Worm (Caenorhabditis elegans) whole organism, young adult: ENCODE measurements around the gene B0416.7.

Experiments
- B0019.2 ChIP-seq: fragments of 200-800 bp; sonication (Bioruptor generic); conservative IDR thresholded peaks from 2 replicates; pipeline ENCODE4 v1.3.6; 2022; ENCODE audit warnings: missing genetic modification reagents, missing genetic modification characterization, missing compliant biosample characterization
- C06A6.2 ChIP-seq: fragments of 200-800 bp; sonication (Bioruptor generic); conservative IDR thresholded peaks from 2 replicates; pipeline ENCODE4 v1.3.6; 2022; ENCODE audit warnings: missing genetic modification characterization, missing compliant biosample characterization
- F10E7.11 ChIP-seq: sonication (generic microtip); optimal IDR thresholded peaks from 2 replicates; lab custom pipeline; 2017; ENCODE audit warnings: mild to moderate bottlenecking, missing genetic modification characterization, moderate library complexity, missing compliant biosample characterization
- F55B11.4 ChIP-seq: sonication (generic microtip); optimal IDR thresholded peaks from 2 replicates; lab custom pipeline; 2016; ENCODE audit warnings: missing compliant biosample characterization, missing genetic modification characterization, borderline replicate concordance; ENCODE audit not compliant: insufficient read depth
- F57C9.4 ChIP-seq: sonication (generic microtip); optimal IDR thresholded peaks from 2 replicates; lab custom pipeline; 2017; ENCODE audit warnings: mild to moderate bottlenecking, missing genetic modification characterization, missing compliant biosample characterization
- K11D2.4 ChIP-seq: fragments of 200-800 bp; sonication (Bioruptor generic); IDR thresholded peaks from 2 replicates; pipeline ENCODE4 v1.3.6; 2022; ENCODE audit warnings: missing genetic modification reagents, missing genetic modification characterization, missing compliant biosample characterization
- T26A5.8 ChIP-seq: sonication (generic microtip); optimal IDR thresholded peaks from 2 replicates; lab custom pipeline; 2016; ENCODE audit warnings: missing genetic modification characterization, missing compliant biosample characterization
- Y56A3A.18 ChIP-seq: fragments of 200-800 bp; sonication (Bioruptor generic); IDR thresholded peaks from 2 replicates; pipeline ENCODE4 v1.3.6; 2022; ENCODE audit warnings: missing genetic modification reagents, missing genetic modification characterization, missing compliant biosample characterization
- Y67H2A.10 ChIP-seq: fragments of 200-800 bp; sonication (Bioruptor generic); conservative IDR thresholded peaks from 2 replicates; pipeline ENCODE4 v1.3.6; 2022; ENCODE audit warnings: missing genetic modification reagents, missing genetic modification characterization, missing compliant biosample characterization
- ZK185.1 ChIP-seq: sonication (generic microtip); optimal IDR thresholded peaks from 2 replicates; lab custom pipeline; 2016; ENCODE audit warnings: mild to moderate bottlenecking, missing genetic modification characterization, missing compliant biosample characterization; ENCODE audit not compliant: poor library complexity, severe bottlenecking
- ama-1 ChIP-seq, 3 experiments: fragments of 150-350 bp in 1 of 3; sonication (generic microtip) in 2 of 3; optimal IDR thresholded peaks; 2 replicates each; lab custom pipeline; 2014 to 2018; ENCODE audit warnings: missing biosample characterization in 2 of 3, missing genetic modification characterization in 2 of 3, missing genetic modification reagents in 2 of 3
- aptf-2 ChIP-seq: fragments of 200-800 bp; sonication (Bioruptor generic); conservative IDR thresholded peaks from 2 replicates; pipeline ENCODE4 v1.3.6; 2022; ENCODE audit warnings: missing genetic modification reagents, missing genetic modification characterization, missing compliant biosample characterization
- aptf-3 ChIP-seq: fragments of 200-800 bp; sonication (Bioruptor generic); IDR thresholded peaks from 2 replicates; pipeline ENCODE4 v1.3.6; 2022; ENCODE audit warnings: missing genetic modification characterization, missing compliant biosample characterization
- cebp-2 ChIP-seq: fragments of 200-800 bp; sonication (Bioruptor generic); IDR thresholded peaks from 2 replicates; pipeline ENCODE4 v1.3.6; 2022; ENCODE audit warnings: missing genetic modification characterization, missing compliant biosample characterization
- ceh-58 ChIP-seq: fragments of 200-800 bp; sonication (Bioruptor generic); IDR thresholded peaks from 2 replicates; pipeline ENCODE4 v1.3.6; 2022; ENCODE audit warnings: missing genetic modification characterization, missing compliant biosample characterization
- dpff-1 ChIP-seq: sonication (generic microtip); optimal IDR thresholded peaks from 2 replicates; lab custom pipeline; 2017; ENCODE audit warnings: mild to moderate bottlenecking, missing genetic modification characterization, missing compliant biosample characterization
- efl-1 ChIP-seq: fragments of 150-350 bp; optimal IDR thresholded peaks from 2 replicates; lab custom pipeline; 2014; ENCODE audit warnings: missing biosample characterization, missing genetic modification reagents, missing genetic modification characterization
- ekl-4 ChIP-seq: fragments of 200-800 bp; sonication (Bioruptor generic); IDR thresholded peaks from 2 replicates; pipeline ENCODE4 v1.3.6; 2022; ENCODE audit warnings: missing genetic modification reagents, missing genetic modification characterization, missing compliant biosample characterization
- gei-17 ChIP-seq: fragments of 200-800 bp; sonication (Bioruptor generic); optimal IDR thresholded peaks from 2 replicates; lab custom pipeline; 2018; ENCODE audit warnings: mild to moderate bottlenecking, missing genetic modification characterization, missing compliant biosample characterization
- hmg-1.2 ChIP-seq: fragments of 200-800 bp; sonication (Bioruptor generic); IDR thresholded peaks from 2 replicates; pipeline ENCODE4 v1.3.6; 2022; ENCODE audit warnings: missing genetic modification reagents, missing genetic modification characterization, missing compliant biosample characterization
- lag-1 ChIP-seq: fragments of 200-800 bp; sonication (Bioruptor generic); IDR thresholded peaks from 2 replicates; pipeline ENCODE4 v1.3.6; 2022; ENCODE audit warnings: missing genetic modification reagents, missing genetic modification characterization, missing compliant biosample characterization
- lsl-1 ChIP-seq: fragments of 200-800 bp; sonication (Bioruptor generic); optimal IDR thresholded peaks from 2 replicates; lab custom pipeline; 2018; ENCODE audit warnings: mild to moderate bottlenecking, missing genetic modification characterization, moderate library complexity, missing compliant biosample characterization
- lsy-27 ChIP-seq: sonication (generic microtip); optimal IDR thresholded peaks from 2 replicates; lab custom pipeline; 2017; ENCODE audit warnings: missing genetic modification characterization, mild to moderate bottlenecking, missing compliant biosample characterization, antibody characterized with exemption, missing genotype, borderline replicate concordance; ENCODE audit not compliant: insufficient read depth
- madf-10 ChIP-seq: sonication (generic microtip); optimal IDR thresholded peaks from 2 replicates; lab custom pipeline; 2016; ENCODE audit warnings: mild to moderate bottlenecking, missing genetic modification characterization, missing compliant biosample characterization
- madf-3 ChIP-seq: fragments of 200-800 bp; sonication (Bioruptor generic); IDR thresholded peaks from 2 replicates; pipeline ENCODE4 v1.3.6; 2022; ENCODE audit warnings: missing genetic modification reagents, missing genetic modification characterization, missing compliant biosample characterization
- mes-4 ChIP-seq: sonication (generic microtip); optimal IDR thresholded peaks from 2 replicates; lab custom pipeline; 2016; ENCODE audit warnings: missing genotype, missing genetic modification characterization, missing compliant biosample characterization
- nhr-120 ChIP-seq: fragments of 200-800 bp; sonication (Bioruptor generic); IDR thresholded peaks from 2 replicates; pipeline ENCODE4 v1.3.6; 2022; ENCODE audit warnings: missing genetic modification characterization, missing compliant biosample characterization
- nhr-27 ChIP-seq: fragments of 200-800 bp; sonication (Bioruptor generic); optimal IDR thresholded peaks from 2 replicates; lab custom pipeline; 2018; ENCODE audit warnings: mild to moderate bottlenecking, missing genetic modification characterization, moderate library complexity, missing compliant biosample characterization
- pha-4 ChIP-seq: fragments of 150-350 bp; sonication (generic microtip); optimal IDR thresholded peaks from 2 replicates; lab custom pipeline; 2014; ENCODE audit warnings: missing biosample characterization, missing genetic modification reagents, missing genetic modification characterization
- repo-1 ChIP-seq: sonication (generic microtip); optimal IDR thresholded peaks from 2 replicates; lab custom pipeline; 2017; ENCODE audit warnings: mild to moderate bottlenecking, missing genetic modification characterization, missing compliant biosample characterization
- rpc-1 ChIP-seq, 2 experiments: fragments of 150-350 bp in 1 of 2; sonication (generic microtip) in 1 of 2; optimal IDR thresholded peaks; 2 replicates each; lab custom pipeline; 2014 to 2018; ENCODE audit warnings: missing biosample characterization in 1 of 2, missing genetic modification characterization in 1 of 2, missing genetic modification reagents in 1 of 2, missing genotype in 1 of 2
- somi-1 ChIP-seq: fragments of 200-800 bp; sonication (Bioruptor generic); optimal IDR thresholded peaks from 2 replicates; lab custom pipeline; 2018; ENCODE audit warnings: mild to moderate bottlenecking, missing genetic modification characterization, missing compliant biosample characterization
- tbp1 ChIP-seq: fragments of 200-800 bp; sonication (Bioruptor generic); optimal IDR thresholded peaks from 2 replicates; lab custom pipeline; 2018; ENCODE audit warnings: mild to moderate bottlenecking, missing genetic modification characterization, missing compliant biosample characterization
- tbx-9 ChIP-seq: sonication (generic microtip); optimal IDR thresholded peaks from 2 replicates; lab custom pipeline; 2016; ENCODE audit warnings: borderline replicate concordance, missing genetic modification characterization, inconsistent platforms, missing compliant biosample characterization
- tlf-1 ChIP-seq: fragments of 200-800 bp; sonication (Bioruptor generic); optimal IDR thresholded peaks from 2 replicates; lab custom pipeline; 2018; ENCODE audit warnings: mild to moderate bottlenecking, missing genetic modification characterization, missing compliant biosample characterization
- zfh-2 ChIP-seq: fragments of 200-800 bp; sonication (Bioruptor generic); conservative IDR thresholded peaks from 2 replicates; pipeline ENCODE4 v1.3.6; 2022; ENCODE audit warnings: missing genetic modification reagents, missing genetic modification characterization, missing compliant biosample characterization
- ztf-25 ChIP-seq: fragments of 200-800 bp; sonication (Bioruptor generic); IDR thresholded peaks from 2 replicates; pipeline ENCODE4 v1.3.6; 2022; ENCODE audit warnings: missing genetic modification reagents, missing genetic modification characterization, missing compliant biosample characterization

The B0416.7 gene

DNA sequence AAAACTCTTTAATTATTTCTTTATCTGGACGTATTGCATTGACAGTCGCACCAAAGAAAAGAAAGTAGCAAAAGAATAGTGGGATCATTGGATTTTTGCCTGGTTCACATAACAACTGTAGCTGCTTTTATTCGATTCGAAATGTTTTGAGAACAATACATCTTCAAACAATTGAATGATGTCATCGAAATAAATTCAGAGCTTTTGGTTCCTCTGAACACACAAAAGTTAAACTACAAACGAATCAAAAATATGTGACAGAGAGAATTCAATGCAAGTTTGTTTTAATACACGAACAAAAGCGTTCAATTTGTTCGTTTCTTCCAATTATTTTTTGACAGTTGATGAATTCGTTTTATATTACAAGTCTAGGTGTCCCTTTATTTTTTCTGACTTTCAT, 13.5 kb upstream of the B0416.7 start, which contains the start of gene H29C22.1:
TSS of gene H29C22.1 (minus strand) at position 101 of the 400 bp plus-strand sequence.
- TF ChIP-seq K11D2.4 (GFP tag; lab: Robert Waterston, UW) = no peak
- no peak for TF ChIP-seq ceh-58
- TF ChIP-seq nhr-120 (GFP tag; lab: Robert Waterston, UW) = no peak
- TF ChIP-seq B0019.2 (GFP tag; lab: Robert Waterston, UW) = no peak
- no peak for TF ChIP-seq ztf-25 (GFP tag; lab: Robert Waterston, UW)
- TF ChIP-seq dpff-1 = no peak
- no peak for TF ChIP-seq aptf-2 (GFP tag; lab: Robert Waterston, UW)
- no peak for TF ChIP-seq lag-1 (GFP tag; lab: Robert Waterston, UW)
- no peak for TF ChIP-seq gei-17
- no peak for TF ChIP-seq T26A5.8 (tag; lab: Kevin White, UChicago)
- TF ChIP-seq hmg-1.2 (GFP tag; lab: Robert Waterston, UW) = no peak
- no peak for TF ChIP-seq nhr-27 (tag; lab: Kevin White, UChicago)
- TF ChIP-seq Y56A3A.18 (GFP tag; lab: Robert Waterston, UW) = no peak
- TF ChIP-seq ekl-4 (GFP tag; lab: Robert Waterston, UW) = no peak
- no peak for TF ChIP-seq F55B11.4 (tag; lab: Kevin White, UChicago)

DNA sequence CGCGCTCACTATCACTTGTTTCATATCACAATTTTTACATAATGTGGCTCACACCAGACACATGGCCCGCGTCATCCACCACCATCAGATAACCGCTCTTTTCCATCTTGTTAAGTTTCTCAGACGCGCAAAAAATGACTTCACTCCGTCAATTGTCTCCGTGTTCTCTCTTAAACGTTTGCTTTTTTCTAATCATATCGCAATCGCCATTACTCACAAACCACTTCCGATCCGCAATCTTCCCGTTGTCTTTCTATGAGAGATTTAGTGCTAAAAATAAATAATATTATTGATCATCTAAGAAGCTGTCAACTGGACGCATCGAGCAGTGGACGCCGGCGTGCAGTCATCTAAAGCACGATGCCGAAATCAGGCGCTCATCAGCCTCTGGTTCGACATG, 5.7 kb upstream of the B0416.7 start, which contains the start of gene tmc-2:
TSS of gene tmc-2 (plus strand) at position 301 of the 400 bp plus-strand sequence.
- TF ChIP-seq tbx-9 = no peak
- TF ChIP-seq T26A5.8 (tag; lab: Kevin White, UChicago) = no peak
- no peak for TF ChIP-seq madf-3 (GFP tag; lab: Robert Waterston, UW)
- TF ChIP-seq F10E7.11 (tag; lab: Kevin White, UChicago) = no peak
- TF ChIP-seq repo-1 (tag; lab: Kevin White, UChicago) = no peak
- no peak for TF ChIP-seq ZK185.1 (tag; lab: Kevin White, UChicago)
- no peak for TF ChIP-seq lsl-1 (GFP tag; lab: Kevin White, UChicago)
- TF ChIP-seq, all 124 proteins: peak for 0

DNA sequence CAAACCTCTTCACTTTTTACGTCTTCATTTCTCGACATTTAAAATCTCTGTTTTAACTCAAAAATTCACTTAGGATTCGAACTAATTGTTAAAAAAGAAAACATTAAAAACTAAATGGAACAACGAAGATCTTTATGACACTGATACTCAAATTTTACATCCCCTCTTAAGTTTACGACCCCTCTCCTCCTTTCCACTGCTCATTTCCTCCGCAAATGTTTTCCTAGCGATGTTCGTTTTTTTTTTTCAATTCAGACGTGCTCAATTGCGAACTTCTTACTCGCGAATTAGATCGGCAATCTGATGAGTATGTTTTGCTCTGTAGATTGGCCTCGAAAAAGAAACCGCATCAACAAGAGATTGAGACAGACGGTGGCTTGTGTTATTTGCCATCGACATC, 5.0 kb upstream of the B0416.7 start:
- TF ChIP-seq tlf-1 (GFP tag; lab: Kevin White, UChicago) = no peak
- TF ChIP-seq ama-1 (optimal IDR thresholded peaks at IDR 0.05; lab: Kevin White, UChicago) = no peak
- no peak for TF ChIP-seq ama-1 (GFP tag; optimal IDR thresholded peaks at IDR 0.05; lab: Kevin White, UChicago)
- TF ChIP-seq zfh-2 (GFP tag; lab: Robert Waterston, UW) = no peak
- TF ChIP-seq efl-1 (GFP tag; lab: Kevin White, UChicago) = no peak
- no peak for TF ChIP-seq pha-4 (tag; lab: Kevin White, UChicago)
- no peak for TF ChIP-seq cebp-2
- no peak for TF ChIP-seq Y67H2A.10 (GFP tag; lab: Robert Waterston, UW)
- no peak for TF ChIP-seq madf-10 (tag; lab: Kevin White, UChicago)
- no peak for TF ChIP-seq lag-1 (GFP tag; lab: Robert Waterston, UW)
- TF ChIP-seq F10E7.11 (tag; lab: Kevin White, UChicago) = no peak
- no peak for TF ChIP-seq F57C9.4 (tag; lab: Kevin White, UChicago)
- no peak for TF ChIP-seq T26A5.8 (tag; lab: Kevin White, UChicago)
- TF ChIP-seq lsy-27 (tag; lab: Kevin White, UChicago) = no peak
- TF ChIP-seq mes-4 (tag; lab: Kevin White, UChicago) = no peak
- no peak for TF ChIP-seq hmg-1.2 (GFP tag; lab: Robert Waterston, UW)

DNA sequence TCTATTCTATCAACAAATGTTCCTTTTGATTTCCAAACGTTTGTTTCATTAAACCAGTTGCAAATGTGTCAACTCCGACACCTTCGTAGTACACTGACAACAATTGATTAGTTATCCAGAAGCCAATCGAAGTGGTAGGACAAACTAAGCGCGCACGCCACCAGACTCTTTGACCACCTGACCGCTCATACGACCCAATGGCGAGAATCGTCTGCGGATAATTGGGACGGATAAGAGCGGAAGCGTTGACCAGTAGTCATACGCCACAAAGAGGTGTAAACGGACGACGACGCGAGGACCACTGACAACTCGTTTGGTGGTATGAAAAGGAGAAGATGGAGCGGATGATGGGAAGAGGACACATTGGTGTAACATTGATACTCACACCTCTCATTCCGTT, 2.6 kb upstream of the B0416.7 start:
- no peak for TF ChIP-seq rpc-1 (optimal IDR thresholded peaks at IDR 0.05; lab: Kevin White, UChicago)
- TF ChIP-seq rpc-1 (tag; optimal IDR thresholded peaks at IDR 0.05; lab: Kevin White, UChicago) = no peak
- no peak for TF ChIP-seq tbp1 (GFP tag; lab: Kevin White, UChicago)
- no peak for TF ChIP-seq somi-1 (GFP tag; lab: Kevin White, UChicago)
- TF ChIP-seq aptf-3 (GFP tag; lab: Robert Waterston, UW) = no peak
- TF ChIP-seq C06A6.2 = no peak
- TF ChIP-seq, all 124 proteins: peak for 0
